Fruit fly (Drosophila melanogaster) whole organism, wandering third instar larva: Measurements from ENCODE around the gene CG17819.
A peak's percentile ranks its signal among the peaks of the same experiment; 100 is the strongest.

Experiments
- Abd-B ChIP-seq: fragments of >200 bp; optimal IDR thresholded peaks from 2 replicates; lab custom pipeline; 2017; ENCODE audit warnings: missing biosample characterization, missing genetic modification characterization
- CG32264 ChIP-seq: fragments of 200-800 bp; sonication (Bioruptor generic); optimal IDR thresholded peaks from 2 replicates; lab custom pipeline; 2016; ENCODE audit warnings: missing biosample characterization, missing genetic modification characterization
- CG9705 ChIP-seq: fragments of 200-800 bp; sonication (Bioruptor generic); optimal IDR thresholded peaks from 2 replicates; lab custom pipeline; 2018; ENCODE audit warnings: missing biosample characterization, mild to moderate bottlenecking, missing genetic modification characterization
- CrebA ChIP-seq: fragments of 200-800 bp; sonication (Bioruptor generic); optimal IDR thresholded peaks from 2 replicates; lab custom pipeline; 2016; ENCODE audit warnings: missing biosample characterization, mild to moderate bottlenecking, missing genetic modification characterization, borderline replicate concordance
- Dfd ChIP-seq: fragments of >200 bp; optimal IDR thresholded peaks from 2 replicates; lab custom pipeline; 2017; ENCODE audit warnings: missing biosample characterization, missing genetic modification characterization
- Dif ChIP-seq: fragments of 200-275, 200-300 bp; sonication (Bioruptor generic); optimal IDR thresholded peaks from 2 replicates; lab custom pipeline; 2018; ENCODE audit warnings: missing biosample characterization, missing genetic modification characterization; ENCODE audit not compliant: partially characterized antibody
- GATAd ChIP-seq: sonication (Bioruptor generic); optimal IDR thresholded peaks from 2 replicates; lab custom pipeline; 2016; ENCODE audit warnings: missing biosample characterization, missing genetic modification characterization
- HLH106 ChIP-seq: fragments of 200-800 bp; optimal IDR thresholded peaks from 3 replicates; lab custom pipeline; 2019; ENCODE audit warnings: missing biosample characterization, mild to moderate bottlenecking, missing genetic modification characterization, moderate library complexity
- Hnf4 ChIP-seq: fragments of 200-800 bp; sonication (Bioruptor generic); optimal IDR thresholded peaks from 2 replicates; lab custom pipeline; 2016; ENCODE audit warnings: missing biosample characterization, mild to moderate bottlenecking, missing genetic modification characterization
- Hr78 ChIP-seq: fragments of >200 bp; optimal IDR thresholded peaks from 2 replicates; lab custom pipeline; 2017; ENCODE audit warnings: missing biosample characterization, missing genetic modification characterization
- Hr83 ChIP-seq: fragments of 200-300 bp; sonication (Bioruptor generic); optimal IDR thresholded peaks from 2 replicates; lab custom pipeline; 2016; ENCODE audit warnings: missing biosample characterization, mild to moderate bottlenecking, missing genetic modification characterization, moderate library complexity; ENCODE audit not compliant: poor library complexity, severe bottlenecking
- Jra ChIP-seq: sonication (Bioruptor generic); optimal IDR thresholded peaks from 2 replicates; lab custom pipeline; 2016; ENCODE audit warnings: missing biosample characterization, missing genetic modification characterization
- Mio ChIP-seq: sonication (Bioruptor generic); optimal IDR thresholded peaks from 2 replicates; lab custom pipeline; 2016; ENCODE audit warnings: missing biosample characterization, missing genetic modification characterization
- Myc ChIP-seq: fragments of >200 bp; optimal IDR thresholded peaks from 2 replicates; lab custom pipeline; 2017
- N ChIP-seq: fragments of >200 bp; optimal IDR thresholded peaks from 2 replicates; lab custom pipeline; 2018; ENCODE audit warnings: missing biosample characterization, missing external identifiers, missing genetic modification characterization
- OdsH ChIP-seq: fragments of 200-800 bp; sonication (Bioruptor generic); optimal IDR thresholded peaks from 2 replicates; lab custom pipeline; 2016; ENCODE audit warnings: missing biosample characterization, mild to moderate bottlenecking, missing genetic modification characterization
- Rel ChIP-seq, 2 experiments: fragments of 200-800 bp; sonication (Bioruptor generic) in 1 of 2; optimal IDR thresholded peaks; 2 replicates in 1 of 2; 3 replicates in 1 of 2; lab custom pipeline; 2016 to 2019; ENCODE audit warnings: mild to moderate bottlenecking in 2 of 2, missing biosample characterization in 2 of 2, missing genetic modification characterization in 2 of 2, moderate library complexity in 1 of 2
- Sp1 ChIP-seq: fragments of 200-800 bp; sonication (Bioruptor generic); optimal IDR thresholded peaks from 3 replicates; lab custom pipeline; 2019; ENCODE audit warnings: missing biosample characterization, mild to moderate bottlenecking, missing genetic modification characterization, moderate library complexity
- Vsx2 ChIP-seq: fragments of 200-300, 225-300 bp; sonication (Bioruptor generic); optimal IDR thresholded peaks from 2 replicates; lab custom pipeline; 2018; ENCODE audit warnings: missing biosample characterization, missing genetic modification characterization; ENCODE audit not compliant: partially characterized antibody
- br ChIP-seq: fragments of 200-800 bp; sonication (Bioruptor generic); optimal IDR thresholded peaks from 2 replicates; lab custom pipeline; 2016; ENCODE audit warnings: missing biosample characterization, missing genetic modification characterization
- brk ChIP-seq: fragments of 200-800 bp; sonication (Bioruptor generic); optimal IDR thresholded peaks from 2 replicates; lab custom pipeline; 2016; ENCODE audit warnings: missing biosample characterization, mild to moderate bottlenecking, missing genetic modification characterization
- dl ChIP-seq, 2 experiments: fragments of 175-275, 200-275 bp in 1 of 2; fragments of 200-275 bp in 1 of 2; sonication (Bioruptor generic); optimal IDR thresholded peaks; lab custom pipeline; 2018; ENCODE audit warnings: mild to moderate bottlenecking in 2 of 2, missing biosample characterization in 2 of 2, missing genetic modification characterization in 2 of 2, moderate library complexity in 2 of 2; ENCODE audit not compliant: partially characterized antibody in 2 of 2, insufficient read depth in 1 of 2
- dmrt93B ChIP-seq: fragments of 200-800 bp; sonication (Bioruptor generic); optimal IDR thresholded peaks from 2 replicates; lab custom pipeline; 2018; ENCODE audit warnings: missing biosample characterization, mild to moderate bottlenecking, missing genetic modification characterization
- dsf ChIP-seq: sonication (Bioruptor generic); optimal IDR thresholded peaks from 2 replicates; lab custom pipeline; 2016; ENCODE audit warnings: missing biosample characterization, missing genetic modification characterization, borderline replicate concordance
- ey ChIP-seq: fragments of 200-800 bp; sonication (Bioruptor generic); optimal IDR thresholded peaks from 2 replicates; lab custom pipeline; 2016; ENCODE audit warnings: missing biosample characterization, missing genetic modification characterization
- foxo ChIP-seq, 2 experiments: fragments of 200-800 bp; sonication (Bioruptor generic); optimal IDR thresholded peaks; 2 replicates in 1 of 2; 3 replicates in 1 of 2; lab custom pipeline; 2016 to 2017; ENCODE audit warnings: missing biosample characterization in 2 of 2, missing genetic modification characterization in 2 of 2
- fru ChIP-seq: fragments of 200-800 bp; sonication (Bioruptor generic); optimal IDR thresholded peaks from 3 replicates; lab custom pipeline; 2016; ENCODE audit warnings: missing biosample characterization, mild to moderate bottlenecking, missing genetic modification characterization
- h ChIP-seq: fragments of 200-800 bp; sonication (Bioruptor generic); optimal IDR thresholded peaks from 3 replicates; lab custom pipeline; 2016; ENCODE audit warnings: missing biosample characterization, mild to moderate bottlenecking, missing genetic modification characterization
- jim ChIP-seq: fragments of 175-275, 200-325 bp; sonication (Bioruptor generic); optimal IDR thresholded peaks from 2 replicates; lab custom pipeline; 2016; ENCODE audit warnings: missing biosample characterization, mild to moderate bottlenecking, missing genetic modification characterization
- lola ChIP-seq: fragments of >200 bp; optimal IDR thresholded peaks from 2 replicates; lab custom pipeline; 2017; ENCODE audit warnings: missing biosample characterization, missing genetic modification characterization
- pan ChIP-seq: fragments of >200 bp; optimal IDR thresholded peaks from 2 replicates; lab custom pipeline; 2017
- psq ChIP-seq: fragments of 200-800 bp; sonication (Bioruptor generic); optimal IDR thresholded peaks from 3 replicates; lab custom pipeline; 2017; ENCODE audit warnings: missing biosample characterization, mild to moderate bottlenecking, missing genetic modification characterization, moderate library complexity
- rgr ChIP-seq: fragments of 200-800 bp; sonication (Bioruptor generic); optimal IDR thresholded peaks from 3 replicates; lab custom pipeline; 2016; ENCODE audit warnings: missing biosample characterization, mild to moderate bottlenecking, missing genetic modification characterization
- sage ChIP-seq: fragments of 200-800 bp; sonication (Bioruptor generic); optimal IDR thresholded peaks from 2 replicates; lab custom pipeline; 2016; ENCODE audit warnings: missing biosample characterization, mild to moderate bottlenecking, missing genetic modification characterization
- sv ChIP-seq: fragments of 200-800 bp; sonication (Bioruptor generic); optimal IDR thresholded peaks from 3 replicates; lab custom pipeline; 2016; ENCODE audit warnings: missing biosample characterization, missing genetic modification characterization
- tai ChIP-seq: sonication (Bioruptor generic); optimal IDR thresholded peaks from 2 replicates; lab custom pipeline; 2016; ENCODE audit warnings: missing biosample characterization, missing genetic modification characterization
- usp ChIP-seq: fragments of >200 bp; optimal IDR thresholded peaks from 2 replicates; lab custom pipeline; 2017; ENCODE audit warnings: missing biosample characterization, missing genetic modification characterization
- woc ChIP-seq: sonication (Bioruptor generic); optimal IDR thresholded peaks from 2 replicates; lab custom pipeline; 2016; ENCODE audit warnings: missing biosample characterization, mild to moderate bottlenecking, missing genetic modification characterization

The CG17819 gene

dm6 chr3R:21857509-21857908 lies 27.8 kb downstream of the CG17819 start:
- TF ChIP-seq CG9705 (GFP tag; lab: Kevin White, UChicago) (no peak), tai (no peak), N (no peak), jim (GFP tag; lab: Kevin White, UChicago) (no peak), sage (no peak), fru (peak; percentile 36), sv (GFP tag; lab: Kevin White, UChicago) (no peak), h (GFP tag; lab: Kevin White, UChicago) (peak; percentile 13), rgr (no peak), Hr83 (GFP tag; lab: Kevin White, UChicago) (no peak), lola (no peak), Sp1 (GFP tag; lab: Kevin White, UChicago) (peak; percentile 11), CrebA (GFP tag; lab: Kevin White, UChicago) (no peak), CG32264 (no peak), dl (GFP tag; optimal IDR thresholded peaks at IDR 0.05; lab: Kevin White, UChicago; ENCODE audit: insufficient read depth in 1 of 2, partially characterized antibody in 2 of 2) (no peak), br (no peak), OdsH (peak; percentile 6), psq (GFP tag; lab: Kevin White, UChicago) (peak; percentile 7), HLH106 (peak; percentile 28), Abd-B (GFP tag; lab: Kevin White, UChicago) (no peak), Mio (no peak), Dif (GFP tag; lab: Kevin White, UChicago) (no peak), usp (GFP tag; lab: Kevin White, UChicago) (no peak), Myc (lab: Kevin White, UChicago) (no peak), woc (GFP tag; lab: Kevin White, UChicago) (peak; percentile 17), Dfd (no peak), Rel (GFP tag; optimal IDR thresholded peaks at IDR 0.05; lab: Kevin White, UChicago) (no peak), Rel (tag; optimal IDR thresholded peaks at IDR 0.05; lab: Kevin White, UChicago) (no peak), Hnf4 (GFP tag; lab: Kevin White, UChicago) (no peak), Jra (GFP tag; lab: Kevin White, UChicago) (no peak), ey (GFP tag; lab: Kevin White, UChicago) (peak; percentile 6), GATAd (GFP tag; lab: Kevin White, UChicago) (no peak), Vsx2 (GFP tag; lab: Kevin White, UChicago) (no peak), Hr78 (no peak), brk (GFP tag; lab: Kevin White, UChicago) (no peak), foxo (GFP tag; optimal IDR thresholded peaks at IDR 0.05; lab: Kevin White, UChicago) (peak in 1 of 2 experiments; percentile 26), dmrt93B (GFP tag; lab: Kevin White, UChicago) (no peak), dsf (GFP tag; lab: Kevin White, UChicago) (no peak), pan (no peak)

DNA sequence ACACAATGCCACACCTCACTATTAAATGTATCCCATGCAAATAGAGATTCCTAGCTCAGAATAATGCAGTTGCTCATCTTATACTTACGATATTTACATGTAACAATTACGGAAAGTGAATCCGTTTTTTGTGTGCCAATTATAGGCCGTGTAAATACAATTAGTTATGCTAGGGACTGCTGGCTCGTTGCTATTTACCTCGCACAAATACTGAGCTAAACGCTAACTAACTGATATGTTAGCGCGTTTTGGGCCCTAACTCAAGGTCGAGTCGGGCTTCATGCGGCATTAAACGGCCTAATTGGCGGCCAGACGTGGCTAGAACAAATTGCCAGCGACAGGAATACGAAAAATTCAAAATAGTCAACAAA lies 28.5 kb downstream of the CG17819 start:
- TF ChIP-seq Hr83 (GFP tag; lab: Kevin White, UChicago) (no peak), Dfd (no peak), dmrt93B (GFP tag; lab: Kevin White, UChicago) (no peak), N (no peak), Dif (GFP tag; lab: Kevin White, UChicago) (no peak), jim (GFP tag; lab: Kevin White, UChicago) (no peak), Myc (lab: Kevin White, UChicago) (no peak), fru (no peak), tai (no peak), Jra (GFP tag; lab: Kevin White, UChicago) (no peak), OdsH (no peak)
- TF ChIP-seq, all 38 proteins: peak for 0
